Worm (Caenorhabditis elegans): ENCODE data around the gene Y40A1A.2.

DNA sequence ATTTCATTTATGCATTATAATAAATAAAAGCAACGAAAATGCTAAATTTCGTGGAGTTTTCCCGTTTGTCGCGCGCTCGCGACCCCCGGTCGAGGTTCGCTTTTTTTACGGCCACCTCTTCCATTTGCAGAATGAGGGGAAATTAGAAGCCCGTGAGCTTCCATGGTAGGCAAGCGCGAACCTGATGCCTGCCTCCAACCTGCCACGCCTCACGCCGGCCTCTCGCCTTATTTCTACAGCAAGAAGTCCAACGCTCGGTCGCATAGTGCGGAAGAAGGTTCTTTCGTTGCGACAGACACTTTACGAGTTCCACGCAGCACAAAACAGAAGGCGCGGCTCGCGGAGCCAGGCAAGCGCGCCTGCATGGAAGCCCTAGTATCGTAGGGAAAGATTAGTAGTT lies 18.9 kb upstream of the Y40A1A.2 start:
- no peak for TF ChIP-seq ama-1 (optimal IDR thresholded peaks at IDR 0.05)
- TF ChIP-seq ceh-13 (GFP tag; optimal IDR thresholded peaks at IDR 0.05): no peak
- no peak for TF ChIP-seq hmg-4 (GFP tag; optimal IDR thresholded peaks at IDR 0.05)
- no peak for TF ChIP-seq ceh-36 (tag; optimal IDR thresholded peaks at IDR 0.05)
- TF ChIP-seq flt-1 (GFP tag; IDR thresholded peaks at IDR 0.05): no peak
- TF ChIP-seq pes-1 (GFP tag; IDR thresholded peaks at IDR 0.05): no peak

Data from whole organism, early embryonic.